Worm (Caenorhabditis elegans): ENCODE results near the gene sand-1.

Gene sand-1

ce11 chrIV:5393566-5393965 lies 26.9 kb downstream of the sand-1 start:
- TF ChIP-seq ceh-82 (tag; optimal IDR thresholded peaks at IDR 0.05), result no peak
- TF ChIP-seq pha-4 (tag; optimal IDR thresholded peaks at IDR 0.05), result peak; percentile 51
- no peak for TF ChIP-seq nfya-1 (tag; optimal IDR thresholded peaks at IDR 0.05; ENCODE audit: insufficient read depth)
- TF ChIP-seq lin-15B (tag; optimal IDR thresholded peaks at IDR 0.05), result no peak
- TF ChIP-seq elt-2 (tag; optimal IDR thresholded peaks at IDR 0.05), result peak; percentile 68
- no peak for TF ChIP-seq nhr-67 (tag; optimal IDR thresholded peaks at IDR 0.05)
- TF ChIP-seq fkh-2 (tag; optimal IDR thresholded peaks at IDR 0.05), result no peak
- no peak for TF ChIP-seq nhr-11 (tag; optimal IDR thresholded peaks at IDR 0.05)
- TF ChIP-seq ztf-4 (tag; optimal IDR thresholded peaks at IDR 0.05), result no peak
- no peak for TF ChIP-seq nhr-12 (tag; optimal IDR thresholded peaks at IDR 0.05)
- TF ChIP-seq elt-1 (tag; optimal IDR thresholded peaks at IDR 0.05), result no peak
- no peak for TF ChIP-seq egl-27 (tag; optimal IDR thresholded peaks at IDR 0.05)
- TF ChIP-seq mdl-1 (tag; optimal IDR thresholded peaks at IDR 0.05), result no peak
- no peak for TF ChIP-seq daf-12 (tag; optimal IDR thresholded peaks at IDR 0.05)
- no peak for TF ChIP-seq zag-1 (tag; optimal IDR thresholded peaks at IDR 0.05)
- TF ChIP-seq unc-62 (GFP tag; optimal IDR thresholded peaks at IDR 0.05), result no peak
- TF ChIP-seq pqm-1 (tag; optimal IDR thresholded peaks at IDR 0.05), result peak; percentile 61

ce11 chrIV:5394687-5395086 lies 28.0 kb downstream of the sand-1 start, which contains the start of the genes perm-3 and swsn-6:
TSS of gene perm-3 (minus strand) at chrIV:5394804.
TSS of gene swsn-6 (plus strand) at chrIV:5395033.
- TF ChIP-seq pqm-1 (tag; optimal IDR thresholded peaks at IDR 0.05) (no peak), ceh-9 (tag; optimal IDR thresholded peaks at IDR 0.05) (no peak), nhr-11 (tag; optimal IDR thresholded peaks at IDR 0.05) (no peak), ZK546.5 (tag; optimal IDR thresholded peaks at IDR 0.05) (peak; percentile 37), R02D3.7 (tag; optimal IDR thresholded peaks at IDR 0.05) (peak; percentile 63), elt-2 (tag; optimal IDR thresholded peaks at IDR 0.05) (peak; percentile 37), pha-4 (tag; optimal IDR thresholded peaks at IDR 0.05) (peak; percentile 89), nhr-237 (tag; optimal IDR thresholded peaks at IDR 0.05) (no peak), mdl-1 (tag; optimal IDR thresholded peaks at IDR 0.05) (no peak), eor-1 (tag; optimal IDR thresholded peaks at IDR 0.05) (no peak), nhr-43 (tag; optimal IDR thresholded peaks at IDR 0.05; ENCODE audit: poor library complexity, severe bottlenecking) (peak; percentile 8), daf-12 (tag; optimal IDR thresholded peaks at IDR 0.05) (no peak), zag-1 (tag; optimal IDR thresholded peaks at IDR 0.05) (no peak), skn-1 (tag; optimal IDR thresholded peaks at IDR 0.05) (no peak), egl-5 (tag; optimal IDR thresholded peaks at IDR 0.05) (peak; percentile 45), egl-27 (tag; optimal IDR thresholded peaks at IDR 0.05) (no peak), fkh-10 (GFP tag; optimal IDR thresholded peaks at IDR 0.05) (no peak), fos-1 (tag; optimal IDR thresholded peaks at IDR 0.05) (no peak), nhr-77 (tag; optimal IDR thresholded peaks at IDR 0.05) (no peak), aly-2 (tag; optimal IDR thresholded peaks at IDR 0.05) (no peak), snpc-4 (tag; optimal IDR thresholded peaks at IDR 0.05) (peak; percentile 90), lin-15B (tag; optimal IDR thresholded peaks at IDR 0.05) (peak; percentile 85), mml-1 (tag; optimal IDR thresholded peaks at IDR 0.05) (no peak), tbx-2 (tag; optimal IDR thresholded peaks at IDR 0.05) (peak; percentile 62), ztf-11 (tag; optimal IDR thresholded peaks at IDR 0.05) (no peak), unc-62 (GFP tag; optimal IDR thresholded peaks at IDR 0.05) (no peak), ceh-82 (tag; optimal IDR thresholded peaks at IDR 0.05) (no peak), nhr-28 (tag; optimal IDR thresholded peaks at IDR 0.05) (no peak), elt-1 (tag; optimal IDR thresholded peaks at IDR 0.05) (peak; percentile 7), fkh-2 (tag; optimal IDR thresholded peaks at IDR 0.05) (no peak), lsy-12 (tag; optimal IDR thresholded peaks at IDR 0.05) (peak; percentile 49), elt-3 (tag; optimal IDR thresholded peaks at IDR 0.05) (no peak), ceh-28 (tag; optimal IDR thresholded peaks at IDR 0.05) (peak; percentile 92), nhr-76 (tag; optimal IDR thresholded peaks at IDR 0.05) (no peak), nhr-25 (tag; optimal IDR thresholded peaks at IDR 0.05) (peak; percentile 73), hmg-11 (tag; optimal IDR thresholded peaks at IDR 0.05) (peak; percentile 61), lin-39 (tag; optimal IDR thresholded peaks at IDR 0.05) (peak; percentile 40), nhr-12 (tag; optimal IDR thresholded peaks at IDR 0.05) (no peak), nfya-1 (tag; optimal IDR thresholded peaks at IDR 0.05; ENCODE audit: insufficient read depth) (peak; percentile 80), nhr-67 (tag; optimal IDR thresholded peaks at IDR 0.05) (no peak), jun-1 (tag; optimal IDR thresholded peaks at IDR 0.05) (peak; percentile 53), ceh-16 (tag; optimal IDR thresholded peaks at IDR 0.05) (no peak), sea-2 (GFP tag; optimal IDR thresholded peaks at IDR 0.05) (no peak), nhr-23 (tag; optimal IDR thresholded peaks at IDR 0.05) (peak; percentile 83), ztf-4 (tag; optimal IDR thresholded peaks at IDR 0.05) (no peak), unc-39 (tag; optimal IDR thresholded peaks at IDR 0.05) (no peak), ama-1 (optimal IDR thresholded peaks at IDR 0.05) (no peak)
